Worm (Caenorhabditis elegans) whole organism, L1 larva: Measurements from ENCODE around the gene F23F12.3.

Source experiments
- dpl-1 ChIP-seq, 3 experiments: fragments of 150-350 bp in 2 of 3; sonication (generic microtip) in 1 of 3; optimal IDR thresholded peaks; 2 replicates each; lab custom pipeline; 2014 to 2017; ENCODE audit warnings: missing biosample characterization in 3 of 3, missing genetic modification characterization in 3 of 3, missing genetic modification reagents in 3 of 3
- nhr-90 ChIP-seq: sonication (generic microtip); optimal IDR thresholded peaks from 2 replicates; lab custom pipeline; 2016; ENCODE audit warnings: mild to moderate bottlenecking, missing genetic modification characterization, missing compliant biosample characterization; ENCODE audit not compliant: poor library complexity
- unc-62 ChIP-seq: fragments of 150-350 bp; optimal IDR thresholded peaks from 2 replicates; lab custom pipeline; 2014; ENCODE audit warnings: missing biosample characterization, missing genetic modification reagents, missing genetic modification characterization

- TF ChIP-seq nhr-90 (tag; lab: Kevin White, UChicago) (no peak), dpl-1 (GFP tag; optimal IDR thresholded peaks at IDR 0.05; lab: Kevin White, UChicago) (no peak), unc-62 (GFP tag; lab: Kevin White, UChicago) (no peak)
These were observed 5.1 kb upstream of the F23F12.3 start, which contains the start of gene F23F12.13 for ce11 chrIII:6495191-6495723.
